Worm (Caenorhabditis elegans): Measurements from ENCODE around the gene nhr-189.

nhr-189 gene

DNA sequence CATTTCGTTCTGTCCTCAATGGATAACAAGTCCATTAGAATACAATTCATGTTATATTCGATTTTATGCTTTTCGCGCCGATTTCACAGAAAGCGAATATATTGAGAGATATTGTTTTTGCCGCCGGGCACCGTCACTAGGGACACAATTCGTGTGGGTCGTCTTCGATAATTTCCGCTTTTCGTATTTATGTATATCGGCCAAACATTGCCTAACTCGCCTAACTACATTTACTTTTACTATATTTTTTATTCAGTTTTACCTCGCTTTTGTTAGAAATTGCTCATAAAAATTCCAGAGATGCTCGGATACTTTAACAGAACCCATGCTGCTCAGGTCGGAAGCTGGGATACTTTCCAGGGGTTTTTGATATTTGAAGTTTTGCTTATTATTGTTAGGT, 34.6 kb upstream of the nhr-189 start, which contains the start of gene sre-9:
sre-9 (plus strand) TSS at position 301 of the 400 bp plus-strand sequence.
- no peak for TF ChIP-seq grh-1 (GFP tag; IDR thresholded peaks at IDR 0.05)

DNA sequence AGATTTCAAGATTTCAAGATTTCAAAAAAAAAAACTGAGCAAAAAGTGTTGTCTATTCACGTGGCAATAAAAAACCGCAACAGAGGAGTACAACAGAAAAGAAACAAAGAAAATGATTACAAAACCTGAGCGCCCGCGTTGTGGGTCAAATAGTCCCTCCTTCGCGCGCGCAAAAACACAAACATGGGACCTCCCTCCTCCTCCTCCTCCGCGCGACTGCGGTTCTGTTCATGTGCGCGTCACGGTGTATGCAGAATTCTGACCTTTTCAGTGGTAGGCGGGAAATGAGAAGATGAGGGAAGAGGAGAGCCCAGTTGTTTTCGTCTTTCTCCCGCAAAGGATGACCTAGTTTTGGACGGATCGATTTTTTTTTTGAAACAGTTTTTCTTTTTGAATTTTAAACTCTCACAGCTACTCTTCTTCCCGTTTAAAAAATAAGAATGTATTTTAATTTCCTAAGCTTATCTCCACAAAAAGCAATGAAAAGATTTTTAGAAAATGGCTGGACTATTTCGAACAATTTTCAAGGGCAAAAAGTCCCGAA, 32.4 kb upstream of the nhr-189 start, which contains the start of gene C17E7.4:
C17E7.4 (plus strand) TSS at position 494 of the 544 bp plus-strand sequence.
- no peak for TF ChIP-seq hpl-2 (GFP tag; optimal IDR thresholded peaks at IDR 0.05)
- TF ChIP-seq mdl-1 (tag; optimal IDR thresholded peaks at IDR 0.05) = no peak
- no peak for TF ChIP-seq lsy-2 (tag; optimal IDR thresholded peaks at IDR 0.05)
- TF ChIP-seq swsn-7 (tag; optimal IDR thresholded peaks at IDR 0.05) = no peak
- TF ChIP-seq ceh-63 (GFP tag; optimal IDR thresholded peaks at IDR 0.05) = no peak
- no peak for TF ChIP-seq dsc-1 (tag; optimal IDR thresholded peaks at IDR 0.05)

ce11 chrV:3891919-3892318, 31.9 kb upstream of the nhr-189 start, which contains the start of gene C17E7.12:
Gene C17E7.12, minus strand, starts transcription at chrV:3892019.
- TF ChIP-seq nhr-76 (tag; optimal IDR thresholded peaks at IDR 0.05) = no peak
- no peak for TF ChIP-seq unc-86 (tag; optimal IDR thresholded peaks at IDR 0.05)
- TF ChIP-seq vab-15 (tag; optimal IDR thresholded peaks at IDR 0.05) = no peak
- no peak for TF ChIP-seq fkh-4 (tag; optimal IDR thresholded peaks at IDR 0.05; ENCODE audit: borderline replicate concordance)
- no peak for TF ChIP-seq pqm-1 (tag; optimal IDR thresholded peaks at IDR 0.05)
- no peak for TF ChIP-seq ceh-82 (tag; optimal IDR thresholded peaks at IDR 0.05)
- TF ChIP-seq aly-2 (tag; optimal IDR thresholded peaks at IDR 0.05) = no peak
- no peak for TF ChIP-seq elt-3 (tag; optimal IDR thresholded peaks at IDR 0.05)
- TF ChIP-seq lin-35 (GFP tag; optimal IDR thresholded peaks at IDR 0.05) = no peak
- no peak for TF ChIP-seq elt-2 (tag; optimal IDR thresholded peaks at IDR 0.05)
- TF ChIP-seq snu-23 (GFP tag; optimal IDR thresholded peaks at IDR 0.05) = no peak
- no peak for TF ChIP-seq hlh-4 (tag; optimal IDR thresholded peaks at IDR 0.05)
- no peak for TF ChIP-seq ztf-4 (tag; optimal IDR thresholded peaks at IDR 0.05)
- TF ChIP-seq hpl-2 (GFP tag; optimal IDR thresholded peaks at IDR 0.05) = no peak

DNA sequence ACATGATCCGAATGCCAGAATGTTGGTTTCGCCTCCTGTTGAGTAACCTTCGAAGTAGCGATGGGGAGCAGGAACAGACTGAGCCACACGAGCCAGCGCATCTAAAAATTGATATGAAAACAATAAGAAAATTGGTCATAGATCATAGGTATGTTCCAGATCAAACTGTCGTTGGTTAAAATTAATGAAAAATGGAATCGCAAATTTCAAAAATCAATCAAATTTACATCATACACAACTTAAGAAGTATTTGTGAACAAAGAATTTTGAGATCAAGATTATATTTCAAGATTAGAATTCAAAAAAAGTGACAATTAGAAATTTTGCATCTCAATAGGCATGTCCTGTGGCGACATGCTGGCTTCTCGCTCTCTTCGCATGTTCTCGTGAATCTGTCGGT, 30.7 kb upstream of the nhr-189 start, which contains the start of gene C17E7.9:
C17E7.9 (minus strand) TSS at position 101 of the 400 bp plus-strand sequence.
- TF ChIP-seq ceh-88 (GFP tag; IDR thresholded peaks at IDR 0.05) = no peak
- TF ChIP-seq jun-1 (tag; optimal IDR thresholded peaks at IDR 0.05) = no peak
- TF ChIP-seq vab-15 (tag; optimal IDR thresholded peaks at IDR 0.05) = no peak
- TF ChIP-seq egl-27 (tag; optimal IDR thresholded peaks at IDR 0.05) = no peak
- no peak for TF ChIP-seq hpl-2 (GFP tag; optimal IDR thresholded peaks at IDR 0.05)
- no peak for TF ChIP-seq snu-23 (GFP tag; optimal IDR thresholded peaks at IDR 0.05)
- TF ChIP-seq lin-35 (GFP tag; optimal IDR thresholded peaks at IDR 0.05) = no peak
- TF ChIP-seq nhr-20 (tag; optimal IDR thresholded peaks at IDR 0.05) = no peak
- no peak for TF ChIP-seq C04F5.9 (tag; optimal IDR thresholded peaks at IDR 0.05)
- TF ChIP-seq grh-1 (GFP tag; IDR thresholded peaks at IDR 0.05) = no peak
- no peak for TF ChIP-seq tlp-1 (tag; optimal IDR thresholded peaks at IDR 0.05)

- TF ChIP-seq nhr-19 (GFP tag; conservative IDR thresholded peaks at IDR 0.05) (no peak), sptf-1 (tag; optimal IDR thresholded peaks at IDR 0.05) (no peak), elt-2 (tag; optimal IDR thresholded peaks at IDR 0.05) (no peak), aha-1 (tag; optimal IDR thresholded peaks at IDR 0.05) (no peak), C16A3.4 (tag; optimal IDR thresholded peaks at IDR 0.05) (no peak), unc-98 (GFP tag; IDR thresholded peaks at IDR 0.05) (no peak), ztf-11 (tag; optimal IDR thresholded peaks at IDR 0.05) (no peak), nhr-47 (tag; optimal IDR thresholded peaks at IDR 0.05) (no peak), efl-1 (optimal IDR thresholded peaks at IDR 0.05) (no peak), efl-1 (GFP tag; optimal IDR thresholded peaks at IDR 0.05 in 1 of 2) (no peak), tbx-2 (tag; optimal IDR thresholded peaks at IDR 0.05) (no peak), isw-1 (GFP tag; IDR thresholded peaks at IDR 0.05) (no peak), tlp-1 (tag; optimal IDR thresholded peaks at IDR 0.05) (no peak)
Observed at ce11 chrV:3889113-3889512, 29.1 kb upstream of the nhr-189 start, which contains the start of gene C17E7.13. Gene C17E7.13, minus strand, starts transcription at chrV:3889288.
